Worm (Caenorhabditis elegans): ENCODE results near the gene F53F1.4.

ce11 chrV:13457858-13458257, 47.0 kb downstream of the F53F1.4 start, which contains the start of gene F25H9.2:
- TF ChIP-seq ceh-16 (tag; optimal IDR thresholded peaks at IDR 0.05) = no peak
- TF ChIP-seq peb-1 (tag; optimal IDR thresholded peaks at IDR 0.05) = no peak
- TF ChIP-seq ceh-82 (tag; optimal IDR thresholded peaks at IDR 0.05) = no peak
- TF ChIP-seq lin-13 (GFP tag; optimal IDR thresholded peaks at IDR 0.05) = no peak
- no peak for TF ChIP-seq zag-1 (tag; optimal IDR thresholded peaks at IDR 0.05)
- no peak for TF ChIP-seq blmp-1 (tag; optimal IDR thresholded peaks at IDR 0.05; ENCODE audit: insufficient read depth)
- no peak for TF ChIP-seq ztf-4 (tag; optimal IDR thresholded peaks at IDR 0.05)
- no peak for TF ChIP-seq nhr-77 (tag; optimal IDR thresholded peaks at IDR 0.05)
- no peak for TF ChIP-seq ZK546.5 (tag; optimal IDR thresholded peaks at IDR 0.05)
- TF ChIP-seq fos-1 (tag; optimal IDR thresholded peaks at IDR 0.05) = no peak
- TF ChIP-seq ama-1 (optimal IDR thresholded peaks at IDR 0.05) = no peak
